Worm (Caenorhabditis elegans): Measurements from ENCODE around the gene fip-5.

ce11 chrX:10321401-10321800 is 18.9 kb downstream of the fip-5 start:
- TF ChIP-seq flt-1 (GFP tag; IDR thresholded peaks at IDR 0.05) (no peak), cog-1 (tag; optimal IDR thresholded peaks at IDR 0.05) (no peak), klf-2 (GFP tag; conservative IDR thresholded peaks at IDR 0.05) (no peak), ztf-23 (GFP tag; IDR thresholded peaks at IDR 0.05) (no peak)
